Fruit fly (Drosophila melanogaster) whole organism, embryonic: ENCODE data around the gene CG42699.

Experiments
- Adf1 ChIP-seq: fragments of 200-800 bp; sonication (Bioruptor generic); IDR thresholded peaks from 2 replicates; pipeline ENCODE4 v1.3.6; 2022; ENCODE audit warnings: missing biosample characterization, missing genetic modification characterization
- Bteb2 ChIP-seq: fragments of 200-800 bp; sonication (Bioruptor generic); optimal IDR thresholded peaks from 2 replicates; lab custom pipeline; 2016; ENCODE audit warnings: missing biosample characterization, missing genetic modification characterization
- CG10274 ChIP-seq: fragments of 200-800 bp; sonication (Bioruptor generic); optimal IDR thresholded peaks from 3 replicates; lab custom pipeline; 2017; ENCODE audit warnings: missing biosample characterization, mild to moderate bottlenecking, missing genetic modification characterization
- CG10565 ChIP-seq: fragments of 200-800 bp; sonication (Bioruptor generic); optimal IDR thresholded peaks from 3 replicates; lab custom pipeline; 2016; ENCODE audit warnings: missing biosample characterization, mild to moderate bottlenecking, missing genetic modification characterization
- CG10959 ChIP-seq: fragments of 200-800 bp; sonication (Bioruptor generic); IDR thresholded peaks from 2 replicates; pipeline ENCODE4 v1.3.6; 2022; ENCODE audit warnings: missing biosample characterization, missing genetic modification characterization
- CG11504 ChIP-seq: fragments of 200-800 bp; sonication (Bioruptor generic); optimal IDR thresholded peaks from 3 replicates; lab custom pipeline; 2019; ENCODE audit warnings: missing biosample characterization, mild to moderate bottlenecking, missing genetic modification characterization, moderate library complexity
- CG11695 ChIP-seq: fragments of 200-800 bp; sonication (Bioruptor generic); IDR thresholded peaks from 3 replicates; pipeline ENCODE4 v1.3.6; 2022; ENCODE audit warnings: missing biosample characterization, missing genetic modification characterization
- CG12071 ChIP-seq: fragments of 200-800 bp; sonication (Bioruptor generic); optimal IDR thresholded peaks from 3 replicates; lab custom pipeline; 2018; ENCODE audit warnings: missing biosample characterization, mild to moderate bottlenecking, missing genetic modification characterization
- CG12391 ChIP-seq: fragments of 200-800 bp; sonication (Bioruptor generic); optimal IDR thresholded peaks from 3 replicates; lab custom pipeline; 2018; ENCODE audit warnings: missing biosample characterization, mild to moderate bottlenecking, missing genetic modification characterization, moderate library complexity
- CG13624 ChIP-seq: fragments of 200-800 bp; sonication (Bioruptor generic); optimal IDR thresholded peaks from 2 replicates; lab custom pipeline; 2016; ENCODE audit warnings: missing biosample characterization, missing genetic modification characterization
- CG15514 ChIP-seq: fragments of 200-800 bp; sonication (Bioruptor generic); optimal IDR thresholded peaks from 3 replicates; lab custom pipeline; 2017; ENCODE audit warnings: missing biosample characterization, missing genetic modification characterization, mild to moderate bottlenecking, moderate library complexity, missing genetic modification reagents
- CG15601 ChIP-seq: fragments of 200-800 bp; sonication (Bioruptor generic); optimal IDR thresholded peaks from 3 replicates; lab custom pipeline; 2019; ENCODE audit warnings: missing biosample characterization, mild to moderate bottlenecking, missing genetic modification characterization, moderate library complexity
- CG16813 ChIP-seq: fragments of 200-800 bp; sonication (Bioruptor generic); IDR thresholded peaks from 3 replicates; pipeline ENCODE4 v1.3.6; 2022; ENCODE audit warnings: missing biosample characterization, missing genetic modification characterization; ENCODE audit not compliant: partially characterized antibody
- CG17385 ChIP-seq: fragments of 200-800 bp; sonication (Bioruptor generic); optimal IDR thresholded peaks from 3 replicates; lab custom pipeline; 2018; ENCODE audit warnings: missing biosample characterization, mild to moderate bottlenecking, missing genetic modification characterization
- CG1792 ChIP-seq: fragments of 200-800 bp; sonication (Bioruptor generic); optimal IDR thresholded peaks from 2 replicates; lab custom pipeline; 2016; ENCODE audit warnings: missing biosample characterization, missing genetic modification characterization
- CG18764 ChIP-seq: fragments of 200-800 bp; sonication (Bioruptor generic); optimal IDR thresholded peaks from 3 replicates; lab custom pipeline; 2016; ENCODE audit warnings: missing biosample characterization, missing genetic modification characterization
- CG3726 ChIP-seq: fragments of 200-800 bp; sonication (Bioruptor generic); IDR thresholded peaks from 3 replicates; pipeline ENCODE4, ENCODE4 v1.3.6; 2022; ENCODE audit warnings: missing biosample characterization, missing genetic modification characterization
- CG3838 ChIP-seq: fragments of 200-800 bp; sonication (Bioruptor generic); optimal IDR thresholded peaks from 3 replicates; lab custom pipeline; 2016; ENCODE audit warnings: missing biosample characterization, missing genetic modification characterization
- CG6175 ChIP-seq: fragments of 200-800 bp; sonication (Bioruptor generic); IDR thresholded peaks from 3 replicates; pipeline ENCODE4 v1.3.6; 2022; ENCODE audit warnings: missing biosample characterization, missing genetic modification characterization
- CkIIα-i1 ChIP-seq: fragments of 200-800 bp; sonication (Bioruptor generic); IDR thresholded peaks from 2 replicates; pipeline ENCODE4 v1.3.6; 2022; ENCODE audit warnings: missing biosample characterization, missing genetic modification characterization
- Dip2 ChIP-seq: fragments of 200-800 bp; sonication (Bioruptor generic); IDR thresholded peaks from 2 replicates; pipeline ENCODE4 v1.3.6; 2022; ENCODE audit warnings: missing biosample characterization, missing genetic modification characterization
- Dref ChIP-seq: fragments of 200-800 bp; sonication (Bioruptor generic); IDR thresholded peaks from 2 replicates; pipeline ENCODE4 v1.3.6; 2022; ENCODE audit warnings: missing biosample characterization, missing genetic modification characterization
- Fer2 ChIP-seq: fragments of 200-800 bp; sonication (Bioruptor generic); optimal IDR thresholded peaks from 2 replicates; lab custom pipeline; 2018; ENCODE audit warnings: missing biosample characterization, mild to moderate bottlenecking, missing genetic modification characterization, moderate library complexity
- HLHmδ ChIP-seq: fragments of 200-800 bp; sonication (Bioruptor generic); optimal IDR thresholded peaks from 2 replicates; lab custom pipeline; 2018; ENCODE audit warnings: missing biosample characterization, mild to moderate bottlenecking, missing genetic modification characterization, moderate library complexity
- Hr51 ChIP-seq, 2 experiments: fragments of 200-800 bp; sonication (Bioruptor generic); optimal IDR thresholded peaks; 2 replicates in 1 of 2; 3 replicates in 1 of 2; lab custom pipeline; 2016 to 2018; ENCODE audit warnings: missing biosample characterization in 2 of 2, missing genetic modification characterization in 2 of 2, mild to moderate bottlenecking in 1 of 2, moderate library complexity in 1 of 2
- Jarid2 ChIP-seq: fragments of 200-800 bp; sonication (Bioruptor generic); optimal IDR thresholded peaks from 3 replicates; lab custom pipeline; 2017; ENCODE audit warnings: mild to moderate bottlenecking, missing biosample characterization, missing genetic modification reagents, missing genetic modification characterization
- NFAT ChIP-seq: fragments of 200-800 bp; sonication (Bioruptor generic); IDR thresholded peaks from 2 replicates; pipeline ENCODE4 v1.3.6; 2022; ENCODE audit warnings: missing biosample characterization, missing genetic modification characterization
- Scr ChIP-seq: fragments of 200-800 bp; sonication (Bioruptor generic); IDR thresholded peaks from 2 replicates; pipeline ENCODE4 v1.3.6; 2022; ENCODE audit warnings: missing biosample characterization, missing genetic modification characterization; ENCODE audit not compliant: partially characterized antibody
- Sry-β ChIP-seq: fragments of 200-800 bp; sonication (Bioruptor generic); optimal IDR thresholded peaks from 2 replicates; lab custom pipeline; 2018; ENCODE audit warnings: missing biosample characterization, mild to moderate bottlenecking, missing genetic modification characterization, moderate library complexity
- amos ChIP-seq: fragments of 200-800 bp; sonication (Bioruptor generic); IDR thresholded peaks from 2 replicates; pipeline ENCODE4 v1.3.6; 2022; ENCODE audit warnings: missing biosample characterization, missing genetic modification characterization; ENCODE audit not compliant: partially characterized antibody
- bab2 ChIP-seq: fragments of 200-800 bp; sonication (Bioruptor generic); optimal IDR thresholded peaks from 2 replicates; lab custom pipeline; 2016; ENCODE audit warnings: missing biosample characterization, missing genetic modification characterization
- ci ChIP-seq: fragments of 200-800 bp; sonication (Bioruptor generic); IDR thresholded peaks from 3 replicates; pipeline ENCODE4 v1.3.6; 2022; ENCODE audit warnings: missing biosample characterization, missing genetic modification characterization
- dan ChIP-seq: fragments of 200-800 bp; sonication (Bioruptor generic); IDR thresholded peaks from 2 replicates; pipeline ENCODE4 v1.3.6; 2022; ENCODE audit warnings: missing biosample characterization, missing genetic modification characterization
- eve ChIP-seq, 2 experiments: fragments of >200 bp; optimal IDR thresholded peaks; 2 replicates each; lab custom pipeline; 2017; ENCODE audit warnings: missing biosample characterization in 2 of 2, missing genetic modification characterization in 2 of 2
- gfzf ChIP-seq: fragments of 200-800 bp; sonication (Bioruptor generic); optimal IDR thresholded peaks from 2 replicates; lab custom pipeline; 2016; ENCODE audit warnings: missing biosample characterization, mild to moderate bottlenecking, missing genetic modification characterization, moderate library complexity
- hkb ChIP-seq, 2 experiments: fragments of 200-800 bp in 1 of 2; fragments of >200 bp in 1 of 2; sonication (Bioruptor generic) in 1 of 2; IDR thresholded peaks in 1 of 2; optimal IDR thresholded peaks in 1 of 2; 2 replicates each; pipeline versions ENCODE4 v1.3.6 to Lab custom; 2017 to 2022; ENCODE audit warnings: missing biosample characterization in 1 of 2, missing genetic modification characterization in 1 of 2
- nerfin-1 ChIP-seq: fragments of 200-800 bp; sonication (Bioruptor generic); optimal IDR thresholded peaks from 3 replicates; lab custom pipeline; 2019; ENCODE audit warnings: missing biosample characterization, mild to moderate bottlenecking, missing genetic modification characterization, moderate library complexity
- org-1 ChIP-seq: fragments of 200-800 bp; sonication (Bioruptor generic); optimal IDR thresholded peaks from 2 replicates; lab custom pipeline; 2017; ENCODE audit warnings: missing biosample characterization, missing genetic modification characterization
- psq ChIP-seq: fragments of 200-800 bp; sonication (Bioruptor generic); optimal IDR thresholded peaks from 2 replicates; lab custom pipeline; 2017; ENCODE audit warnings: missing biosample characterization, missing genetic modification characterization
- ranshi ChIP-seq: fragments of 200-800 bp; sonication (Bioruptor generic); IDR thresholded peaks from 2 replicates; pipeline ENCODE4 v1.3.6; 2022; ENCODE audit warnings: missing biosample characterization, missing genetic modification characterization
- row ChIP-seq: fragments of 200-800 bp; sonication (Bioruptor generic); IDR thresholded peaks from 3 replicates; pipeline ENCODE4 v1.3.6; 2022; ENCODE audit warnings: missing biosample characterization, missing genetic modification characterization
- schlank ChIP-seq: fragments of 200-800 bp; sonication (Bioruptor generic); optimal IDR thresholded peaks from 2 replicates; lab custom pipeline; 2018; ENCODE audit warnings: missing biosample characterization, mild to moderate bottlenecking, missing genetic modification characterization
- sd ChIP-seq: fragments of 200-800 bp; sonication (Bioruptor generic); optimal IDR thresholded peaks from 3 replicates; lab custom pipeline; 2018; ENCODE audit warnings: missing biosample characterization, mild to moderate bottlenecking, missing genetic modification characterization, moderate library complexity
- sna ChIP-seq: fragments of 200-800 bp; sonication (Bioruptor generic); IDR thresholded peaks from 2 replicates; pipeline ENCODE4 v1.3.6; 2022; ENCODE audit warnings: missing biosample characterization, missing genetic modification characterization; ENCODE audit not compliant: partially characterized antibody
- sqz ChIP-seq: fragments of 200-800 bp; sonication (Bioruptor generic); optimal IDR thresholded peaks from 3 replicates; lab custom pipeline; 2018; ENCODE audit warnings: missing biosample characterization, mild to moderate bottlenecking, missing genetic modification characterization
- ssp ChIP-seq: fragments of 200-800 bp; sonication (Bioruptor generic); IDR thresholded peaks from 2 replicates; pipeline ENCODE4 v1.3.6; 2022; ENCODE audit warnings: missing biosample characterization, missing genetic modification characterization
- tin ChIP-seq: fragments of 200-800 bp; sonication (Bioruptor generic); optimal IDR thresholded peaks from 3 replicates; lab custom pipeline; 2016; ENCODE audit warnings: missing biosample characterization, missing genetic modification characterization
- twi ChIP-seq: fragments of 200-800 bp; optimal IDR thresholded peaks from 2 replicates; lab custom pipeline; 2019; ENCODE audit warnings: missing biosample characterization, mild to moderate bottlenecking, missing genetic modification characterization, moderate library complexity
- zfh2 ChIP-seq: fragments of 200-800 bp; sonication (Bioruptor generic); optimal IDR thresholded peaks from 2 replicates; lab custom pipeline; 2016; ENCODE audit warnings: missing biosample characterization, missing genetic modification characterization

Gene CG42699

dm6 chrX:5783260-5784040, 19.1 kb downstream of the CG42699 start (continued):
- TF ChIP-seq psq (GFP tag; lab: Kevin White, UChicago) (no peak), bab2 (GFP tag; lab: Kevin White, UChicago) (no peak), CG15514 (GFP tag; lab: Kevin White, UChicago) (no peak), tin (GFP tag; lab: Kevin White, UChicago) (peak; percentile 35), Dref (no peak), Sry-β (no peak), CG11504 (peak; percentile 72), row (peak; percentile 41; the same call in 1 of the 3 replicates), sna (GFP tag; lab: Robert Waterston, UW) (no peak), Bteb2 (GFP tag; lab: Kevin White, UChicago) (no peak), ci (GFP tag; lab: Robert Waterston, UW) (peak; percentile 69), CG13624 (GFP tag; lab: Kevin White, UChicago) (no peak), CG11695 (GFP tag; lab: Robert Waterston, UW) (peak; percentile 15; the same call in 1 of the 3 replicates), hkb (optimal IDR thresholded peaks at IDR 0.05; lab: Kevin White, UChicago) (no peak), hkb (GFP tag; IDR thresholded peaks at IDR 0.05; lab: Robert Waterston, UW) (peak; percentile 51; the same call in 1 of the 2 replicates), Scr (GFP tag; lab: Robert Waterston, UW) (no peak), CG10959 (GFP tag; lab: Robert Waterston, UW) (no peak), ranshi (GFP tag; lab: Robert Waterston, UW) (no peak), gfzf (GFP tag; lab: Kevin White, UChicago) (no peak), CG12391 (tag; lab: Kevin White, UChicago) (peak; percentile 45), CG18764 (GFP tag; lab: Kevin White, UChicago) (no peak), Adf1 (no peak), Dip2 (GFP tag; lab: Robert Waterston, UW) (no peak), NFAT (GFP tag; lab: Robert Waterston, UW) (no peak), CG10274 (GFP tag; lab: Kevin White, UChicago) (no peak), CG1792 (GFP tag; lab: Kevin White, UChicago) (no peak), CkIIα-i1 (GFP tag; lab: Robert Waterston, UW) (no peak), zfh2 (GFP tag; lab: Kevin White, UChicago) (no peak), Fer2 (tag; lab: Kevin White, UChicago) (no peak), amos (no peak), CG3726 (no peak), CG12071 (GFP tag; lab: Kevin White, UChicago) (peak; percentile 22), eve (GFP tag; optimal IDR thresholded peaks at IDR 0.05; lab: Kevin White, UChicago) (no peak), twi (no peak), sd (tag; lab: Kevin White, UChicago) (no peak), org-1 (GFP tag; lab: Kevin White, UChicago) (peak; percentile 30), CG15601 (tag; lab: Kevin White, UChicago) (peak; percentile 1), CG16813 (GFP tag; lab: Robert Waterston, UW) (no peak), schlank (tag; lab: Kevin White, UChicago) (no peak), CG3838 (GFP tag; lab: Kevin White, UChicago) (no peak), HLHmδ (no peak), Jarid2 (GFP tag; lab: Kevin White, UChicago) (no peak), dan (GFP tag; lab: Robert Waterston, UW) (no peak), CG17385 (GFP tag; lab: Kevin White, UChicago) (no peak), CG6175 (no peak), ssp (GFP tag; lab: Robert Waterston, UW) (peak; percentile 27; the same call in 1 of the 2 replicates), CG10565 (GFP tag; lab: Kevin White, UChicago) (no peak), sqz (no peak), Hr51 (GFP tag; optimal IDR thresholded peaks at IDR 0.05; lab: Kevin White, UChicago) (peak in 1 of 2 experiments; percentile 53), nerfin-1 (tag; lab: Kevin White, UChicago) (peak; percentile 20)
